Fruit fly (Drosophila melanogaster) whole organism, embryonic: ENCODE results near the gene RpL34b.

Experiments
- Bdp1 ChIP-seq: fragments of 200-800 bp; sonication (Bioruptor generic); optimal IDR thresholded peaks from 3 replicates; lab custom pipeline; 2016; ENCODE audit warnings: missing biosample characterization, missing genetic modification characterization
- Bteb2 ChIP-seq: fragments of 200-800 bp; sonication (Bioruptor generic); optimal IDR thresholded peaks from 2 replicates; lab custom pipeline; 2016; ENCODE audit warnings: missing biosample characterization, missing genetic modification characterization
- CG1024 ChIP-seq: fragments of 200-800 bp; sonication (Bioruptor generic); IDR thresholded peaks from 2 replicates; pipeline ENCODE4 v1.3.6; 2022; ENCODE audit warnings: missing biosample characterization, missing genetic modification characterization
- CG10274 ChIP-seq: fragments of 200-800 bp; sonication (Bioruptor generic); optimal IDR thresholded peaks from 3 replicates; lab custom pipeline; 2017; ENCODE audit warnings: missing biosample characterization, mild to moderate bottlenecking, missing genetic modification characterization
- CG10321 ChIP-seq: fragments of 200-800 bp; sonication (Bioruptor generic); IDR thresholded peaks from 2 replicates; pipeline ENCODE4 v1.3.6; 2022; ENCODE audit warnings: missing biosample characterization, missing genetic modification characterization
- CG10431 ChIP-seq: fragments of 200-800 bp; sonication (Bioruptor generic); optimal IDR thresholded peaks from 3 replicates; lab custom pipeline; 2018; ENCODE audit warnings: missing biosample characterization, mild to moderate bottlenecking, missing genetic modification characterization
- CG10959 ChIP-seq: fragments of 200-800 bp; sonication (Bioruptor generic); IDR thresholded peaks from 2 replicates; pipeline ENCODE4 v1.3.6; 2022; ENCODE audit warnings: missing biosample characterization, missing genetic modification characterization
- CG15011 ChIP-seq: fragments of 200-800 bp; sonication (Bioruptor generic); optimal IDR thresholded peaks from 3 replicates; lab custom pipeline; 2018; ENCODE audit warnings: missing biosample characterization, mild to moderate bottlenecking, missing genetic modification characterization
- CG15696 ChIP-seq: fragments of 200-800 bp; sonication (Bioruptor generic); optimal IDR thresholded peaks from 2 replicates; lab custom pipeline; 2019; ENCODE audit warnings: missing biosample characterization, mild to moderate bottlenecking, missing genetic modification characterization, moderate library complexity
- CG1792 ChIP-seq: fragments of 200-800 bp; sonication (Bioruptor generic); optimal IDR thresholded peaks from 2 replicates; lab custom pipeline; 2016; ENCODE audit warnings: missing biosample characterization, missing genetic modification characterization
- CG18011 ChIP-seq: fragments of 200-800 bp; sonication (Bioruptor generic); optimal IDR thresholded peaks from 2 replicates; lab custom pipeline; 2017; ENCODE audit warnings: missing biosample characterization, missing genetic modification characterization, mild to moderate bottlenecking, moderate library complexity, missing genotype
- CG2875 ChIP-seq: fragments of 200-800 bp; sonication (Bioruptor generic); optimal IDR thresholded peaks from 2 replicates; lab custom pipeline; 2017; ENCODE audit warnings: missing biosample characterization, mild to moderate bottlenecking, missing genetic modification characterization, missing genetic modification reagents
- CG30020 ChIP-seq: fragments of 200-800 bp; optimal IDR thresholded peaks from 2 replicates; lab custom pipeline; 2019; ENCODE audit warnings: missing biosample characterization, mild to moderate bottlenecking, missing genetic modification characterization, moderate library complexity
- CG31388 ChIP-seq: fragments of 200-800 bp; sonication (Bioruptor generic); optimal IDR thresholded peaks from 2 replicates; lab custom pipeline; 2016; ENCODE audit warnings: missing biosample characterization, missing genetic modification characterization
- CG3163 ChIP-seq: fragments of 200-800 bp; sonication (Bioruptor generic); optimal IDR thresholded peaks from 3 replicates; lab custom pipeline; 2016; ENCODE audit warnings: missing biosample characterization, missing genetic modification characterization
- CG4282 ChIP-seq: fragments of 200-800 bp; sonication (Bioruptor generic); optimal IDR thresholded peaks from 2 replicates; lab custom pipeline; 2016; ENCODE audit warnings: missing biosample characterization, missing genetic modification characterization
- CG4424 ChIP-seq: fragments of 200-800 bp; sonication (Bioruptor generic); optimal IDR thresholded peaks from 3 replicates; lab custom pipeline; 2016; ENCODE audit warnings: missing biosample characterization, missing genetic modification characterization
- CG4854 ChIP-seq: fragments of 200-800 bp; sonication (Bioruptor generic); optimal IDR thresholded peaks from 2 replicates; lab custom pipeline; 2016; ENCODE audit warnings: missing biosample characterization, missing genetic modification characterization, inconsistent platforms
- CG6654 ChIP-seq: fragments of 200-800 bp; sonication (Bioruptor generic); optimal IDR thresholded peaks from 2 replicates; lab custom pipeline; 2017; ENCODE audit warnings: missing biosample characterization, mild to moderate bottlenecking, missing genetic modification characterization
- CG6689 ChIP-seq: fragments of 200-800 bp; sonication (Bioruptor generic); IDR thresholded peaks from 2 replicates; pipeline ENCODE4 v1.3.6; 2022; ENCODE audit warnings: missing biosample characterization, missing genetic modification characterization
- CG6854 ChIP-seq: fragments of 200-800 bp; sonication (Bioruptor generic); optimal IDR thresholded peaks from 3 replicates; lab custom pipeline; 2017; ENCODE audit warnings: missing biosample characterization, mild to moderate bottlenecking, missing genetic modification characterization
- CG7271 ChIP-seq: fragments of 200-800 bp; sonication (Bioruptor generic); optimal IDR thresholded peaks from 2 replicates; lab custom pipeline; 2018; ENCODE audit warnings: missing biosample characterization, mild to moderate bottlenecking, missing genetic modification characterization, moderate library complexity
- CG8290 ChIP-seq, 3 experiments: fragments of 200-800 bp; sonication (Bioruptor generic); optimal IDR thresholded peaks; 2 replicates each; lab custom pipeline; 2016 to 2019; ENCODE audit warnings: missing biosample characterization in 3 of 3, missing genetic modification characterization in 3 of 3, mild to moderate bottlenecking in 2 of 3, moderate library complexity in 1 of 3
- Doc3 ChIP-seq: fragments of 200-800 bp; sonication (Bioruptor generic); IDR thresholded peaks from 3 replicates; pipeline ENCODE4 v1.3.6; 2022; ENCODE audit warnings: missing biosample characterization, missing genetic modification characterization; ENCODE audit not compliant: partially characterized antibody
- E2f2 ChIP-seq: fragments of 200-800 bp; sonication (Bioruptor generic); IDR thresholded peaks from 2 replicates; pipeline ENCODE4 v1.3.6; 2022; ENCODE audit warnings: missing biosample characterization, missing genetic modification characterization
- Eip74EF ChIP-seq, 2 experiments: fragments of 200-800 bp in 1 of 2; fragments of >200 bp in 1 of 2; sonication (Bioruptor generic) in 1 of 2; optimal IDR thresholded peaks; 2 replicates each; lab custom pipeline; 2017 to 2019; ENCODE audit warnings: missing biosample characterization in 2 of 2, missing genetic modification characterization in 2 of 2, mild to moderate bottlenecking in 1 of 2, moderate library complexity in 1 of 2
- Ets97D ChIP-seq: fragments of 200-800 bp; sonication (Bioruptor generic); optimal IDR thresholded peaks from 3 replicates; lab custom pipeline; 2016; ENCODE audit warnings: missing biosample characterization, missing genetic modification characterization
- Fer3 ChIP-seq: fragments of 200-800 bp; sonication (Bioruptor generic); optimal IDR thresholded peaks from 2 replicates; lab custom pipeline; 2018; ENCODE audit warnings: missing biosample characterization, mild to moderate bottlenecking, missing genetic modification characterization, moderate library complexity
- H15 ChIP-seq: fragments of 200-800 bp; sonication (Bioruptor generic); IDR thresholded peaks from 3 replicates; pipeline ENCODE4 v1.3.6; 2022; ENCODE audit warnings: missing biosample characterization, missing genetic modification characterization
- HLH4C ChIP-seq: fragments of 200-800 bp; sonication (Bioruptor generic); IDR thresholded peaks from 3 replicates; pipeline ENCODE4 v1.3.6; 2022; ENCODE audit warnings: missing biosample characterization, missing genetic modification characterization; ENCODE audit not compliant: partially characterized antibody
- Stat92E ChIP-seq, 3 experiments: fragments of >200 bp in 2 of 3; fragments of 200-800 bp in 1 of 3; sonication (Bioruptor generic) in 1 of 3; optimal IDR thresholded peaks; 2 replicates each; lab custom pipeline; 2017 to 2019; ENCODE audit warnings: missing biosample characterization in 3 of 3, missing genetic modification characterization in 3 of 3, mild to moderate bottlenecking in 1 of 3, moderate library complexity in 1 of 3
- Vsx1 ChIP-seq: fragments of 200-800 bp; sonication (Bioruptor generic); optimal IDR thresholded peaks from 2 replicates; lab custom pipeline; 2017; ENCODE audit warnings: missing biosample characterization, mild to moderate bottlenecking, missing genetic modification characterization, missing genetic modification reagents
- al ChIP-seq: fragments of 200-800 bp; sonication (Bioruptor generic); IDR thresholded peaks from 2 replicates; pipeline ENCODE4 v1.3.6; 2022; ENCODE audit warnings: missing biosample characterization, missing genetic modification characterization
- crc ChIP-seq: fragments of 200-800 bp; sonication (Bioruptor generic); optimal IDR thresholded peaks from 2 replicates; lab custom pipeline; 2016; ENCODE audit warnings: missing biosample characterization, missing genetic modification characterization
- dmrt99B ChIP-seq: fragments of 200-800 bp; sonication (Bioruptor generic); optimal IDR thresholded peaks from 2 replicates; lab custom pipeline; 2018; ENCODE audit warnings: missing biosample characterization, mild to moderate bottlenecking, missing genetic modification characterization, moderate library complexity
- dysf ChIP-seq: fragments of 200-800 bp; sonication (Bioruptor generic); IDR thresholded peaks from 3 replicates; pipeline ENCODE4 v1.3.6; 2022; ENCODE audit warnings: missing biosample characterization, missing genetic modification characterization
- emc ChIP-seq: fragments of 200-800 bp; sonication (Bioruptor generic); optimal IDR thresholded peaks from 2 replicates; lab custom pipeline; 2016; ENCODE audit warnings: missing biosample characterization, missing genetic modification characterization
- esg ChIP-seq: fragments of 200-800 bp; sonication (Bioruptor generic); conservative IDR thresholded peaks from 2 replicates; pipeline ENCODE4 v1.3.6; 2022; ENCODE audit warnings: missing biosample characterization, missing genetic modification characterization
- eve ChIP-seq, 2 experiments: fragments of >200 bp; optimal IDR thresholded peaks; 2 replicates each; lab custom pipeline; 2017; ENCODE audit warnings: missing biosample characterization in 2 of 2, missing genetic modification characterization in 2 of 2
- ewg ChIP-seq: fragments of 200-800 bp; sonication (Bioruptor generic); optimal IDR thresholded peaks from 3 replicates; lab custom pipeline; 2017; ENCODE audit warnings: mild to moderate bottlenecking, missing biosample characterization, missing genetic modification reagents, missing genetic modification characterization
- fru ChIP-seq: fragments of >200 bp; optimal IDR thresholded peaks from 2 replicates; lab custom pipeline; 2017
- jigr1 ChIP-seq: fragments of 200-800 bp; sonication (Bioruptor generic); IDR thresholded peaks from 3 replicates; pipeline ENCODE4 v1.3.6; 2022; ENCODE audit warnings: missing biosample characterization, missing genetic modification characterization
- kah ChIP-seq: fragments of 200-800 bp; sonication (Bioruptor generic); optimal IDR thresholded peaks from 2 replicates; lab custom pipeline; 2018; ENCODE audit warnings: missing biosample characterization, mild to moderate bottlenecking, missing genetic modification characterization
- kay ChIP-seq: fragments of 200-800 bp; sonication (Bioruptor generic); optimal IDR thresholded peaks from 2 replicates; lab custom pipeline; 2016; ENCODE audit warnings: missing biosample characterization, missing genetic modification characterization
- kni ChIP-seq: fragments of 200-800 bp; sonication (Bioruptor generic); optimal IDR thresholded peaks from 3 replicates; lab custom pipeline; 2017; ENCODE audit warnings: mild to moderate bottlenecking, missing biosample characterization, missing genetic modification reagents, missing genetic modification characterization
- knrl ChIP-seq: fragments of 200-800 bp; sonication (Bioruptor generic); IDR thresholded peaks from 3 replicates; pipeline ENCODE4 v1.3.6; 2022; ENCODE audit warnings: missing biosample characterization, missing genetic modification characterization; ENCODE audit not compliant: partially characterized antibody
- oc ChIP-seq: fragments of 200-800 bp; sonication (Bioruptor generic); optimal IDR thresholded peaks from 2 replicates; lab custom pipeline; 2018; ENCODE audit warnings: missing biosample characterization, mild to moderate bottlenecking, missing genetic modification characterization, moderate library complexity
- peb ChIP-seq: fragments of 200-800 bp; sonication (Bioruptor generic); IDR thresholded peaks from 2 replicates; pipeline ENCODE4 v1.3.6; 2022; ENCODE audit warnings: missing biosample characterization, missing genetic modification characterization
- repo ChIP-seq: fragments of 200-800 bp; sonication (Bioruptor generic); optimal IDR thresholded peaks from 2 replicates; lab custom pipeline; 2016; ENCODE audit warnings: missing biosample characterization, missing genetic modification characterization
- so ChIP-seq: fragments of 200-800 bp; sonication (Bioruptor generic); IDR thresholded peaks from 3 replicates; pipeline ENCODE4 v1.3.6; 2022; ENCODE audit warnings: missing biosample characterization, missing genetic modification characterization

RpL34b gene

dm6 chr3R:9404104-9404512 is 3.1 kb upstream of the RpL34b start, which contains the start of the genes CG9356, BBIP1 and CG8135 (continued):
- TF ChIP-seq kni (GFP tag; lab: Kevin White, UChicago) (peak; percentile 82), CG2875 (GFP tag; lab: Kevin White, UChicago) (peak; percentile 32), CG1024 (GFP tag; lab: Robert Waterston, UW) (peak; percentile 62; the same call in 1 of the 2 replicates), Doc3 (GFP tag; lab: Robert Waterston, UW) (no peak), CG10959 (no peak), CG4854 (GFP tag; lab: Kevin White, UChicago) (peak; percentile 79), CG7271 (tag; lab: Kevin White, UChicago) (peak; percentile 76), repo (GFP tag; lab: Kevin White, UChicago) (peak; percentile 52), jigr1 (GFP tag; lab: Robert Waterston, UW) (no peak), CG10274 (no peak), CG4282 (peak; percentile 79), eve (GFP tag; optimal IDR thresholded peaks at IDR 0.05; lab: Kevin White, UChicago) (no peak), Stat92E (GFP tag; optimal IDR thresholded peaks at IDR 0.05; lab: Kevin White, UChicago) (peak in 1 of 3 experiments; percentile 30), emc (GFP tag; lab: Kevin White, UChicago) (peak; percentile 56), CG15696 (tag; lab: Kevin White, UChicago) (peak; percentile 47), CG8290 (GFP tag; optimal IDR thresholded peaks at IDR 0.05; lab: Kevin White, UChicago) (peak; percentile 84), CG8290 (tag; optimal IDR thresholded peaks at IDR 0.05; lab: Kevin White, UChicago) (peak in 1 of 2 experiments; percentile 82), Bteb2 (GFP tag; lab: Kevin White, UChicago) (peak; percentile 82), Eip74EF (GFP tag; optimal IDR thresholded peaks at IDR 0.05; lab: Kevin White, UChicago) (no peak), CG1792 (GFP tag; lab: Kevin White, UChicago) (peak; percentile 66), CG15011 (GFP tag; lab: Kevin White, UChicago) (no peak), CG4424 (peak; percentile 84), CG31388 (peak; percentile 24), so (GFP tag; lab: Robert Waterston, UW) (0 out of 3 replicates have a peak, but pooled peaks have one; percentile 35), crc (GFP tag; lab: Kevin White, UChicago) (peak; percentile 61), Fer3 (peak; percentile 64), H15 (GFP tag; lab: Robert Waterston, UW) (peak; percentile 66; the same call in 2 of the 3 replicates), CG3163 (GFP tag; lab: Kevin White, UChicago) (peak; percentile 54), CG6689 (GFP tag; lab: Robert Waterston, UW) (peak; percentile 67), CG18011 (GFP tag; lab: Kevin White, UChicago) (peak; percentile 68), dysf (GFP tag; lab: Robert Waterston, UW) (peak; percentile 59; the same call in 1 of the 3 replicates), ewg (GFP tag; lab: Kevin White, UChicago) (peak; percentile 28), CG10321 (GFP tag; lab: Robert Waterston, UW) (no peak), Ets97D (peak; percentile 91), Bdp1 (GFP tag; lab: Kevin White, UChicago) (peak; percentile 74), E2f2 (GFP tag; lab: Robert Waterston, UW) (peak; percentile 73), CG6654 (no peak), peb (GFP tag; lab: Robert Waterston, UW) (no peak), knrl (GFP tag; lab: Robert Waterston, UW) (no peak), Vsx1 (GFP tag; lab: Kevin White, UChicago) (no peak), CG30020 (tag; lab: Kevin White, UChicago) (peak; percentile 59), kay (peak; percentile 57), kah (no peak), oc (tag; lab: Kevin White, UChicago) (no peak), esg (GFP tag; lab: Robert Waterston, UW) (peak; percentile 45), al (GFP tag; lab: Robert Waterston, UW) (peak; percentile 28; the same call in 1 of the 2 replicates), CG10431 (no peak), CG6854 (GFP tag; lab: Kevin White, UChicago) (peak; percentile 22), HLH4C (GFP tag; lab: Robert Waterston, UW) (no peak), dmrt99B (tag; lab: Kevin White, UChicago) (no peak), fru (lab: Kevin White, UChicago) (no peak)
